Fruit fly (Drosophila melanogaster) whole organism, embryonic: Measurements from ENCODE around the gene CG33969.
A peak's percentile ranks its signal among the peaks of the same experiment; 100 is the strongest.

ENCODE experiments used
- B-H2 ChIP-seq: fragments of 200-800 bp; sonication (Bioruptor generic); optimal IDR thresholded peaks from 2 replicates; lab custom pipeline; 2018; ENCODE audit warnings: missing biosample characterization, mild to moderate bottlenecking, missing genetic modification characterization
- CG10959 ChIP-seq: fragments of 200-800 bp; sonication (Bioruptor generic); IDR thresholded peaks from 2 replicates; pipeline ENCODE4 v1.3.6; 2022; ENCODE audit warnings: missing biosample characterization, missing genetic modification characterization
- CG12769 ChIP-seq: fragments of 200-800 bp; sonication (Bioruptor generic); optimal IDR thresholded peaks from 2 replicates; lab custom pipeline; 2019; ENCODE audit warnings: missing biosample characterization, mild to moderate bottlenecking, missing genetic modification characterization, moderate library complexity
- CG13894 ChIP-seq: fragments of 200-800 bp; sonication (Bioruptor generic); optimal IDR thresholded peaks from 3 replicates; lab custom pipeline; 2018; ENCODE audit warnings: missing biosample characterization, mild to moderate bottlenecking, missing genetic modification characterization, moderate library complexity
- CG30020 ChIP-seq: fragments of 200-800 bp; optimal IDR thresholded peaks from 2 replicates; lab custom pipeline; 2019; ENCODE audit warnings: missing biosample characterization, mild to moderate bottlenecking, missing genetic modification characterization, moderate library complexity
- CG30403 ChIP-seq: fragments of 200-800 bp; sonication (Bioruptor generic); optimal IDR thresholded peaks from 3 replicates; lab custom pipeline; 2016; ENCODE audit warnings: missing biosample characterization, missing genetic modification characterization
- CG3163 ChIP-seq: fragments of 200-800 bp; sonication (Bioruptor generic); optimal IDR thresholded peaks from 3 replicates; lab custom pipeline; 2016; ENCODE audit warnings: missing biosample characterization, missing genetic modification characterization
- CG32772 ChIP-seq: fragments of 200-800 bp; sonication (Bioruptor generic); IDR thresholded peaks from 2 replicates; pipeline ENCODE4 v1.3.6; 2022; ENCODE audit warnings: missing biosample characterization, missing genetic modification characterization
- CG34224 ChIP-seq: fragments of 200-800 bp; sonication (Bioruptor generic); IDR thresholded peaks from 3 replicates; pipeline ENCODE4 v1.3.6; 2022; ENCODE audit warnings: missing biosample characterization, missing genetic modification characterization; ENCODE audit not compliant: partially characterized antibody
- CG4360 ChIP-seq: fragments of 200-800 bp; sonication (Bioruptor generic); IDR thresholded peaks from 2 replicates; pipeline ENCODE4 v1.3.6; 2022; ENCODE audit warnings: missing biosample characterization, missing genetic modification characterization
- CG5953 ChIP-seq: fragments of 200-800 bp; sonication (Bioruptor generic); IDR thresholded peaks from 2 replicates; pipeline ENCODE4 v1.3.6; 2022; ENCODE audit warnings: missing biosample characterization, missing genetic modification characterization
- CG6272 ChIP-seq: fragments of 200-800 bp; sonication (Bioruptor generic); IDR thresholded peaks from 2 replicates; pipeline ENCODE4 v1.3.6; 2022; ENCODE audit warnings: missing biosample characterization, missing genetic modification characterization
- CG7271 ChIP-seq: fragments of 200-800 bp; sonication (Bioruptor generic); optimal IDR thresholded peaks from 2 replicates; lab custom pipeline; 2018; ENCODE audit warnings: missing biosample characterization, mild to moderate bottlenecking, missing genetic modification characterization, moderate library complexity
- CG7556 ChIP-seq: fragments of 200-800 bp; sonication (Bioruptor generic); optimal IDR thresholded peaks from 2 replicates; lab custom pipeline; 2017; ENCODE audit warnings: missing biosample characterization, mild to moderate bottlenecking, missing genetic modification characterization
- Dbx ChIP-seq: fragments of 200-800 bp; sonication (Bioruptor generic); IDR thresholded peaks from 3 replicates; pipeline ENCODE4 v1.3.6; 2022; ENCODE audit warnings: missing biosample characterization, missing genetic modification characterization
- Dll ChIP-seq: fragments of 200-800 bp; sonication (Bioruptor generic); IDR thresholded peaks from 4 replicates; pipeline ENCODE4 v1.3.6; 2022; ENCODE audit warnings: missing biosample characterization, missing genetic modification characterization; ENCODE audit not compliant: partially characterized antibody
- Doc3 ChIP-seq: fragments of 200-800 bp; sonication (Bioruptor generic); IDR thresholded peaks from 3 replicates; pipeline ENCODE4 v1.3.6; 2022; ENCODE audit warnings: missing biosample characterization, missing genetic modification characterization; ENCODE audit not compliant: partially characterized antibody
- Drgx ChIP-seq: fragments of 200-800 bp; sonication (Bioruptor generic); IDR thresholded peaks from 2 replicates; pipeline ENCODE4 v1.3.6; 2022; ENCODE audit warnings: missing biosample characterization, missing genetic modification characterization
- Ets65A ChIP-seq: fragments of 200-800 bp; sonication (Bioruptor generic); peaks from one replicate; lab custom pipeline; 2016; ENCODE audit warnings: missing biosample characterization, missing genetic modification characterization
- Med ChIP-seq: fragments of 200-800 bp; sonication (Bioruptor generic); peaks from one replicate; lab custom pipeline; 2016; ENCODE audit warnings: missing biosample characterization, missing genetic modification characterization, mild to moderate bottlenecking, inconsistent platforms, moderate library complexity
- NFAT ChIP-seq: fragments of 200-800 bp; sonication (Bioruptor generic); IDR thresholded peaks from 2 replicates; pipeline ENCODE4 v1.3.6; 2022; ENCODE audit warnings: missing biosample characterization, missing genetic modification characterization
- Rfx ChIP-seq: fragments of 200-800 bp; sonication (Bioruptor generic); IDR thresholded peaks from 2 replicates; pipeline ENCODE4 v1.3.6; 2022; ENCODE audit warnings: missing biosample characterization, missing genetic modification characterization
- Sox102F ChIP-seq: fragments of 200-800 bp; sonication (Bioruptor generic); optimal IDR thresholded peaks from 2 replicates; lab custom pipeline; 2018; ENCODE audit warnings: missing biosample characterization, mild to moderate bottlenecking, missing genetic modification characterization, moderate library complexity
- Spps ChIP-seq: fragments of 200-800 bp; sonication (Bioruptor generic); optimal IDR thresholded peaks from 2 replicates; lab custom pipeline; 2018; ENCODE audit warnings: missing biosample characterization, mild to moderate bottlenecking, missing genetic modification characterization
- Usf ChIP-seq: fragments of 200-800 bp; sonication (Bioruptor generic); optimal IDR thresholded peaks from 2 replicates; lab custom pipeline; 2017; ENCODE audit warnings: missing genotype, missing biosample characterization, missing genetic modification characterization
- ab ChIP-seq: fragments of 200-800 bp; sonication (Bioruptor generic); optimal IDR thresholded peaks from 2 replicates; lab custom pipeline; 2016; ENCODE audit warnings: missing biosample characterization, missing genetic modification characterization
- ap ChIP-seq: fragments of 200-800 bp; sonication (Bioruptor generic); IDR thresholded peaks from 2 replicates; pipeline ENCODE4 v1.3.6; 2022; ENCODE audit warnings: missing biosample characterization, missing genetic modification characterization
- cg ChIP-seq: fragments of 200-800 bp; sonication (Bioruptor generic); optimal IDR thresholded peaks from 3 replicates; lab custom pipeline; 2019; ENCODE audit warnings: missing biosample characterization, mild to moderate bottlenecking, missing genetic modification characterization, moderate library complexity
- chm ChIP-seq: fragments of 200-800 bp; sonication (Bioruptor generic); IDR thresholded peaks from 2 replicates; pipeline ENCODE4 v1.3.6; 2022; ENCODE audit warnings: missing biosample characterization, missing genetic modification characterization
- ems ChIP-seq: fragments of 200-800 bp; sonication (Bioruptor generic); optimal IDR thresholded peaks from 3 replicates; lab custom pipeline; 2016; ENCODE audit warnings: missing biosample characterization, missing genetic modification characterization
- exex ChIP-seq: fragments of 200-800 bp; sonication (Bioruptor generic); optimal IDR thresholded peaks from 4 replicates; lab custom pipeline; 2018; ENCODE audit warnings: missing biosample characterization, mild to moderate bottlenecking, missing genetic modification characterization, moderate library complexity
- fd3F ChIP-seq: fragments of 200-800 bp; sonication (Bioruptor generic); optimal IDR thresholded peaks from 2 replicates; lab custom pipeline; 2018; ENCODE audit warnings: missing biosample characterization, mild to moderate bottlenecking, missing genetic modification characterization, moderate library complexity
- ken ChIP-seq: fragments of 200-800 bp; sonication (Bioruptor generic); IDR thresholded peaks from 3 replicates; pipeline ENCODE4 v1.3.6; 2022; ENCODE audit warnings: missing biosample characterization, missing genetic modification characterization
- lbe ChIP-seq: fragments of 200-800 bp; sonication (Bioruptor generic); optimal IDR thresholded peaks from 2 replicates; lab custom pipeline; 2016; ENCODE audit warnings: missing biosample characterization, mild to moderate bottlenecking, missing genetic modification characterization
- mirr ChIP-seq: fragments of 200-800 bp; sonication (Bioruptor generic); optimal IDR thresholded peaks from 3 replicates; lab custom pipeline; 2018; ENCODE audit warnings: missing biosample characterization, mild to moderate bottlenecking, missing genetic modification characterization
- mld ChIP-seq: fragments of 200-800 bp; sonication (Bioruptor generic); IDR thresholded peaks from 3 replicates; pipeline ENCODE4 v1.3.6; 2022; ENCODE audit warnings: missing biosample characterization, missing genetic modification characterization; ENCODE audit not compliant: partially characterized antibody
- repo ChIP-seq: fragments of 200-800 bp; sonication (Bioruptor generic); optimal IDR thresholded peaks from 2 replicates; lab custom pipeline; 2016; ENCODE audit warnings: missing biosample characterization, missing genetic modification characterization
- row ChIP-seq: fragments of 200-800 bp; sonication (Bioruptor generic); IDR thresholded peaks from 3 replicates; pipeline ENCODE4 v1.3.6; 2022; ENCODE audit warnings: missing biosample characterization, missing genetic modification characterization
- run ChIP-seq: fragments of 200-800 bp; sonication (Bioruptor generic); optimal IDR thresholded peaks from 3 replicates; lab custom pipeline; 2018; ENCODE audit warnings: missing biosample characterization, mild to moderate bottlenecking, missing genetic modification characterization
- salm ChIP-seq: fragments of 200-800 bp; sonication (Bioruptor generic); optimal IDR thresholded peaks from 2 replicates; lab custom pipeline; 2018; ENCODE audit warnings: missing biosample characterization, mild to moderate bottlenecking, missing genetic modification characterization
- sens ChIP-seq: fragments of 200-800 bp; sonication (Bioruptor generic); peaks from one replicate; lab custom pipeline; 2016; ENCODE audit warnings: missing biosample characterization, missing genetic modification characterization
- slbo ChIP-seq: fragments of 200-800 bp; sonication (Bioruptor generic); IDR thresholded peaks from 2 replicates; pipeline ENCODE4 v1.3.6; 2022; ENCODE audit warnings: missing biosample characterization, missing genetic modification characterization
- sob ChIP-seq: fragments of 200-800 bp; sonication (Bioruptor generic); IDR thresholded peaks from 2 replicates; pipeline ENCODE4 v1.3.6; 2022; ENCODE audit warnings: missing biosample characterization, missing genetic modification characterization
- sr ChIP-seq: fragments of 200-800 bp; sonication (Bioruptor generic); IDR thresholded peaks from 3 replicates; pipeline ENCODE4 v1.3.6; 2022; ENCODE audit warnings: missing biosample characterization, missing genetic modification characterization
- tna ChIP-seq: fragments of 200-800 bp; sonication (Bioruptor generic); IDR thresholded peaks from 2 replicates; pipeline ENCODE4 v1.3.6; 2022; ENCODE audit warnings: missing biosample characterization, missing genetic modification characterization; ENCODE audit not compliant: partially characterized antibody
- trem ChIP-seq: fragments of 200-800 bp; optimal IDR thresholded peaks from 3 replicates; lab custom pipeline; 2019; ENCODE audit warnings: missing biosample characterization, mild to moderate bottlenecking, missing genetic modification characterization, moderate library complexity
- unc-4 ChIP-seq: fragments of 200-800 bp; sonication (Bioruptor generic); IDR thresholded peaks from 2 replicates; pipeline ENCODE4 v1.3.6; 2022; ENCODE audit warnings: missing biosample characterization, missing genetic modification characterization; ENCODE audit not compliant: partially characterized antibody
- vvl ChIP-seq: fragments of 200-800 bp; sonication (Bioruptor generic); IDR thresholded peaks from 2 replicates; pipeline ENCODE4 v1.3.6; 2022; ENCODE audit warnings: missing biosample characterization, missing genetic modification characterization

The CG33969 gene

DNA sequence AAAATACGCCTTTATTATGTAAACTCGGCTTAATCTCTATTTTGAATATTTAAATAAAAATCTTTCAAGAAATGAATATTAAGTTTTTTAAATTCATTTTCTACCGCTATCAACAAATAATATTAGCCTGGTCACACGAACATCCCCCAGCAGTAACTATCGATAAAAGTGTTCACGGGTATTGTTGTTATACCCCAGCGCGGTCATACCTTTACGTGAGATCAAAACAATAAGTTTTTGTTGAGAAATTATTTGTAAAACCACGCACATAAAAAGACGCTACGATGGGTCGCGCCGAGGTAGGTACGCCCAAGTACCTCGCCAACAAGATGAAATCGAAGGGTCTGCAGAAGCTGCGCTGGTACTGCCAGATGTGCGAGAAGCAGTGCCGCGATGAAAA, 36.7 kb downstream of the CG33969 start, which contains the start of gene kin17 (continued):
- TF ChIP-seq Doc3 (GFP tag; lab: Robert Waterston, UW) (peak; percentile 45; the same call in 1 of the 3 replicates), tna (GFP tag; lab: Robert Waterston, UW) (peak; percentile 55; the same call in 1 of the 2 replicates), repo (GFP tag; lab: Kevin White, UChicago) (no peak), salm (no peak), CG7556 (GFP tag; lab: Kevin White, UChicago) (no peak), CG12769 (tag; lab: Kevin White, UChicago) (no peak), lbe (GFP tag; lab: Kevin White, UChicago) (no peak), ems (GFP tag; lab: Kevin White, UChicago) (no peak), Dll (peak; percentile 76; the same call in 3 of the 4 replicates), sr (GFP tag; lab: Robert Waterston, UW) (no peak), ken (GFP tag; lab: Robert Waterston, UW) (no peak), Usf (no peak), CG34224 (GFP tag; lab: Robert Waterston, UW) (peak; percentile 68), CG10959 (GFP tag; lab: Robert Waterston, UW) (no peak), Spps (tag; lab: Kevin White, UChicago) (no peak), mld (no peak; the same call in 2 of the 3 replicates), CG4360 (GFP tag; lab: Robert Waterston, UW) (no peak), B-H2 (GFP tag; lab: Kevin White, UChicago) (no peak), CG32772 (no peak), ab (GFP tag; lab: Kevin White, UChicago) (no peak), row (GFP tag; lab: Robert Waterston, UW) (peak; percentile 14; the same call in 1 of the 3 replicates), CG7271 (tag; lab: Kevin White, UChicago) (no peak), CG6272 (no peak), Drgx (GFP tag; lab: Robert Waterston, UW) (no peak), trem (tag; lab: Kevin White, UChicago) (peak; percentile 64), sob (GFP tag; lab: Robert Waterston, UW) (no peak), CG30403 (no peak), fd3F (GFP tag; lab: Kevin White, UChicago) (no peak), CG3163 (GFP tag; lab: Kevin White, UChicago) (no peak)

DNA sequence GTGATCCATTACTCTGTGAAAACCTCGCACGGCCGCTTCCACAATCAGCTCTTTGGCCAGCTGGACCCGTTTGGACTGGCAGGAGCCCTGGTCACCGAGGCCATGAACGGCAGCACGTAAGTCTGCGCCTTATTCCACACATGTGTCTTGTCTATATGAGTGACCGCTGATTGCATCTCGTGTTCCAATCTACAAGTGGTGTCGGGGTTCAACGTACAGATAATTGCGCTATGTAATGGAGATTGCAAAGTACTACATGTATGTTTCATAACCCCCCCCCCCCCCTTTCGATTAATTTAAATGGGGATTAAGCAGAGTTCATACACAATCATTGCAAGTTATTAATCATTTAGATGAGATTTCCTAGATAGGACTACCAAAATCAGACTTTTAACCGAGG, 38.5 kb downstream of the CG33969 start:
- TF ChIP-seq NFAT (no peak), CG5953 (GFP tag; lab: Robert Waterston, UW) (peak; percentile 26; the same call in 1 of the 2 replicates)

DNA sequence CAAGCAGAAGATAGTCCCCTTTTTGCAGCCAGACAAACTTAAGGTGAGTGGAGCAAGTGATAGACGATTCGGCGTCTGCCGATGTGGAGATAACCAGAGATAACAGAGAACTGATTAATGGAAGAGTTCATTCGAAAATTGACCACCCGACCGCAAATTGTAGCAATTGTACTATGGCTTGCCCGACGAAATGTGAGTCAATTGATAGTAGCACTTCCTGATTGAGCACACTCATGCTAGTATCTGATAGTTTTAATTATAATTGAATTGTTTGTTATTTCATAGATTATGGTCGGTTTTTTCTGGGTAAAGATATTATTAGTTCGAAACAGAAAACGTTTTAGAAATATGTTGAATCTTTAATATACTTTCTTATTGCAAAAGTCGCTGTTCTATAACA, 39.0 kb downstream of the CG33969 start:
- TF ChIP-seq Ets65A (GFP tag; lab: Kevin White, UChicago) = peak; percentile 47
- peak; percentile 55 for TF ChIP-seq sens (GFP tag; lab: Kevin White, UChicago)
- TF ChIP-seq CG30020 = no peak
- TF ChIP-seq ap (GFP tag; lab: Robert Waterston, UW) = no peak
- peak; percentile 85 for TF ChIP-seq exex (tag; lab: Kevin White, UChicago)

DNA sequence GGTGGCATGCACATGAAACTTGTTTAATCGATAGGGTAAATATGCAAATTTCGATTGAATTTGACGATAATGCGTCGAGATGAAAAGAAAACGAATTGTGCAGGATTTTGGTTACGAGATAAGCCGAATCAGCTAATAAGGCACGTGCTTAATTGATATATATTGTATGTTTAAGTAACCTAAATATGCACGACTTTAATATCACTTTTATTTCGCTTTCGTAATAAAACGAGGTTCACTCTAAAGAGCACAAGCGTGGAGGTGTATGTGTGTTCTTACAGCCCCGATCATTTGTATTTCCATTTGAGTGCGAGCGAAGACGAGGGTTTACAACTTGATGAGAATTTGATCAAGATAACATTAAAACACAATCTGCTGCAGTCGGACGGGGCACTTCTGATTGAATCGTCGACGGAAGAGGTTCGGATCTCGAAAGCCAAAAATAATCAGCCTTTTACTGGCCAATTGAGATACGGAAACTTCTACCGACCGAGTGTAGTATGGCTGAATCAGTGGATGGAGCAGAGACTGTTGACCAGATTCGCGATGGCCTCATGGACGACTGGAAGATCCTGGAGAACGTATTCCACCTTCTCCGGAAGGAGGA, 39.5 kb downstream of the CG33969 start:
- no peak for TF ChIP-seq run (tag; lab: Kevin White, UChicago)
- TF ChIP-seq Rfx (GFP tag; lab: Robert Waterston, UW) = peak; percentile 16; the same call in 1 of the 2 replicates
- TF ChIP-seq Drgx (GFP tag; lab: Robert Waterston, UW) = 0 out of 2 replicates have a peak, but pooled peaks have one; percentile 20
- TF ChIP-seq CG13894 (tag; lab: Kevin White, UChicago) = no peak
- TF ChIP-seq chm (GFP tag; lab: Robert Waterston, UW) = no peak
- TF ChIP-seq slbo (GFP tag; lab: Robert Waterston, UW) = no peak
- TF ChIP-seq unc-4 (GFP tag; lab: Robert Waterston, UW) = no peak
- TF ChIP-seq Med (GFP tag; lab: Kevin White, UChicago) = peak; percentile 78
- no peak for TF ChIP-seq Sox102F
- no peak for TF ChIP-seq mirr
- no peak for TF ChIP-seq Dbx
- TF ChIP-seq cg (GFP tag; lab: Kevin White, UChicago) = peak; percentile 22
- no peak for TF ChIP-seq Doc3 (GFP tag; lab: Robert Waterston, UW)
- TF ChIP-seq vvl = peak; percentile 38; the same call in 1 of the 2 replicates
